Worm (Caenorhabditis elegans) whole organism, L2 larva: ENCODE measurements around the gene chil-4.

Experiments used
- R02D3.7 ChIP-seq: fragments of 150-350 bp; optimal IDR thresholded peaks from 2 replicates; lab custom pipeline; 2014; ENCODE audit warnings: missing biosample characterization, missing genetic modification characterization
- ZK546.5 ChIP-seq: sonication (generic microtip); optimal IDR thresholded peaks from 2 replicates; lab custom pipeline; 2017; ENCODE audit warnings: missing biosample characterization, missing genetic modification characterization
- alr-1 ChIP-seq: fragments of 150-350 bp; optimal IDR thresholded peaks from 2 replicates; lab custom pipeline; 2014; ENCODE audit warnings: missing biosample characterization, missing genetic modification characterization
- aly-2 ChIP-seq: fragments of 150-350 bp; optimal IDR thresholded peaks from 2 replicates; lab custom pipeline; 2014; ENCODE audit warnings: missing biosample characterization, missing genetic modification characterization
- ama-1 ChIP-seq: fragments of 150-350 bp; optimal IDR thresholded peaks from 2 replicates; lab custom pipeline; 2018; ENCODE audit warnings: inconsistent platforms
- blmp-1 ChIP-seq: sonication (generic microtip); optimal IDR thresholded peaks from 2 replicates; lab custom pipeline; 2017; ENCODE audit warnings: missing genetic modification characterization, mild to moderate bottlenecking, missing compliant biosample characterization, antibody characterized with exemption, moderate library complexity; ENCODE audit not compliant: insufficient read depth
- crh-2 ChIP-seq: sonication (generic microtip); optimal IDR thresholded peaks from 2 replicates; lab custom pipeline; 2017; ENCODE audit warnings: missing biosample characterization, missing genetic modification characterization
- dmd-4 ChIP-seq: sonication (generic microtip); optimal IDR thresholded peaks from 2 replicates; lab custom pipeline; 2017; ENCODE audit warnings: missing biosample characterization, missing genetic modification characterization
- egl-27 ChIP-seq: sonication (generic microtip); optimal IDR thresholded peaks from 3 replicates; lab custom pipeline; 2017; ENCODE audit warnings: missing biosample characterization, missing genetic modification reagents, missing genetic modification characterization
- elt-1 ChIP-seq: fragments of 150-350 bp; optimal IDR thresholded peaks from 2 replicates; lab custom pipeline; 2014; ENCODE audit warnings: missing biosample characterization, missing genetic modification characterization
- elt-3 ChIP-seq: sonication (generic microtip); optimal IDR thresholded peaks from 2 replicates; lab custom pipeline; 2017; ENCODE audit warnings: missing biosample characterization, missing genetic modification characterization
- gmeb-1 ChIP-seq: fragments of 150-350 bp; optimal IDR thresholded peaks from 2 replicates; lab custom pipeline; 2014; ENCODE audit warnings: missing biosample characterization, missing genetic modification characterization
- lin-11 ChIP-seq: fragments of 150-350 bp; sonication (generic microtip); optimal IDR thresholded peaks from 2 replicates; lab custom pipeline; 2014; ENCODE audit warnings: missing biosample characterization, missing genetic modification characterization, inconsistent platforms, mixed read lengths
- lin-13 ChIP-seq: fragments of 150-350 bp; optimal IDR thresholded peaks from 2 replicates; lab custom pipeline; 2014; ENCODE audit warnings: missing biosample characterization, missing genetic modification reagents, missing genetic modification characterization
- lin-39 ChIP-seq: fragments of 150-350 bp; optimal IDR thresholded peaks from 2 replicates; lab custom pipeline; 2014; ENCODE audit warnings: missing biosample characterization, missing genetic modification reagents, missing genetic modification characterization
- lsy-2 ChIP-seq, 2 experiments: fragments of 150-350 bp in 1 of 2; sonication (generic microtip) in 1 of 2; optimal IDR thresholded peaks; 2 replicates each; lab custom pipeline; 2014 to 2017; ENCODE audit warnings: missing biosample characterization in 2 of 2, missing genetic modification characterization in 2 of 2
- mbf-1 ChIP-seq: sonication (generic microtip); optimal IDR thresholded peaks from 2 replicates; lab custom pipeline; 2017; ENCODE audit warnings: missing biosample characterization, missing genetic modification characterization
- mdl-1 ChIP-seq, 2 experiments: fragments of 150-350 bp in 1 of 2; sonication (generic microtip) in 1 of 2; optimal IDR thresholded peaks; 2 replicates each; lab custom pipeline; 2017; ENCODE audit warnings: missing biosample characterization in 2 of 2, missing genetic modification characterization in 2 of 2
- nhr-10 ChIP-seq: sonication (generic microtip); optimal IDR thresholded peaks from 2 replicates; lab custom pipeline; 2017; ENCODE audit warnings: missing biosample characterization, missing genetic modification characterization
- nhr-11 ChIP-seq: fragments of 150-350 bp; optimal IDR thresholded peaks from 2 replicates; lab custom pipeline; 2014; ENCODE audit warnings: missing biosample characterization, missing genetic modification characterization
- nhr-12 ChIP-seq: fragments of 150-350 bp; optimal IDR thresholded peaks from 2 replicates; lab custom pipeline; 2014; ENCODE audit warnings: missing biosample characterization, missing genetic modification characterization
- nhr-129 ChIP-seq: fragments of 150-350 bp; optimal IDR thresholded peaks from 2 replicates; lab custom pipeline; 2014; ENCODE audit warnings: missing biosample characterization, missing genetic modification characterization
- nhr-25 ChIP-seq: fragments of 150-350 bp; sonication (generic microtip); optimal IDR thresholded peaks from 3 replicates; lab custom pipeline; 2014; ENCODE audit warnings: missing biosample characterization, missing genetic modification characterization
- nhr-6 ChIP-seq: fragments of 150-350 bp; optimal IDR thresholded peaks from 2 replicates; lab custom pipeline; 2014; ENCODE audit warnings: missing biosample characterization, missing genetic modification characterization
- nhr-77 ChIP-seq: fragments of 150-350 bp; optimal IDR thresholded peaks from 2 replicates; lab custom pipeline; 2014; ENCODE audit warnings: missing biosample characterization, missing genetic modification characterization
- sem-4 ChIP-seq: fragments of 150-350 bp; optimal IDR thresholded peaks from 2 replicates; lab custom pipeline; 2014; ENCODE audit warnings: missing biosample characterization, missing genetic modification reagents, missing genetic modification characterization
- skn-1 ChIP-seq: sonication (generic microtip); optimal IDR thresholded peaks from 2 replicates; lab custom pipeline; 2017; ENCODE audit warnings: missing biosample characterization, missing genetic modification characterization
- sma-3 ChIP-seq: sonication (generic microtip); optimal IDR thresholded peaks from 2 replicates; lab custom pipeline; 2016; ENCODE audit warnings: missing genetic modification reagents, missing genetic modification characterization, missing compliant biosample characterization
- sma-9 ChIP-seq, 2 experiments: fragments of 150-350 bp in 1 of 2; sonication (generic microtip) in 1 of 2; optimal IDR thresholded peaks; 2 replicates each; lab custom pipeline; 2014 to 2016; ENCODE audit warnings: missing genetic modification characterization in 2 of 2, mild to moderate bottlenecking in 1 of 2, missing biosample characterization in 1 of 2, missing compliant biosample characterization in 1 of 2, missing genetic modification reagents in 1 of 2, moderate library complexity in 1 of 2
- snpc-4 ChIP-seq: fragments of 150-350 bp; optimal IDR thresholded peaks from 2 replicates; lab custom pipeline; 2014; ENCODE audit warnings: missing biosample characterization, missing genetic modification characterization
- unc-39 ChIP-seq: fragments of 150-350 bp; optimal IDR thresholded peaks from 2 replicates; lab custom pipeline; 2014; ENCODE audit warnings: missing biosample characterization, missing genetic modification characterization
- unc-55 ChIP-seq: fragments of 150-350 bp; sonication (generic microtip); optimal IDR thresholded peaks from 3 replicates; lab custom pipeline; 2014; ENCODE audit warnings: missing biosample characterization, missing genetic modification reagents, missing genetic modification characterization
- unc-62 ChIP-seq: fragments of 150-350 bp; optimal IDR thresholded peaks from 2 replicates; lab custom pipeline; 2014; ENCODE audit warnings: missing biosample characterization, missing genetic modification reagents, missing genetic modification characterization
- zag-1 ChIP-seq: fragments of 150-350 bp; optimal IDR thresholded peaks from 2 replicates; lab custom pipeline; 2014; ENCODE audit warnings: missing biosample characterization, missing genetic modification characterization
- ztf-1 ChIP-seq: fragments of 200-800 bp; sonication (Bioruptor generic); conservative IDR thresholded peaks from 2 replicates; pipeline ENCODE4 v1.3.6; 2022; ENCODE audit warnings: missing genetic modification characterization, missing compliant biosample characterization
- ztf-4 ChIP-seq: fragments of 150-350 bp; optimal IDR thresholded peaks from 2 replicates; lab custom pipeline; 2014; ENCODE audit warnings: missing biosample characterization, missing genetic modification characterization

Gene chil-4

ce11 chrII:9891031-9891689 is 35.6 kb upstream of the chil-4 start, which contains the start of gene vgln-1:
vgln-1 (minus strand) TSS chrII:9891081.
- TF ChIP-seq snpc-4, result no peak
- TF ChIP-seq dmd-4, result no peak
- no peak for TF ChIP-seq lin-11
- TF ChIP-seq nhr-11, result no peak
- TF ChIP-seq sma-3 (GFP tag; lab: Kevin White, UChicago), result no peak
- TF ChIP-seq unc-55 (GFP tag; lab: Kevin White, UChicago), result no peak
- peak in 1 of 2 experiments; percentile 26 for TF ChIP-seq lsy-2 (tag; optimal IDR thresholded peaks at IDR 0.05; lab: Kevin White, UChicago)
- no peak for TF ChIP-seq elt-3 (tag; lab: Kevin White, UChicago)
- TF ChIP-seq gmeb-1 (tag; lab: Kevin White, UChicago), result no peak
- TF ChIP-seq nhr-25 (tag; lab: Kevin White, UChicago), result peak; percentile 39
- peak; percentile 49 for TF ChIP-seq nhr-129 (tag; lab: Kevin White, UChicago)
- no peak for TF ChIP-seq lin-13 (GFP tag; lab: Kevin White, UChicago)
- peak; percentile 41 for TF ChIP-seq crh-2 (tag; lab: Kevin White, UChicago)
- no peak for TF ChIP-seq ZK546.5
- no peak for TF ChIP-seq elt-1 (tag; lab: Kevin White, UChicago)
- TF ChIP-seq unc-39 (tag; lab: Kevin White, UChicago), result no peak
- no peak for TF ChIP-seq sma-9 (GFP tag; optimal IDR thresholded peaks at IDR 0.05; lab: Kevin White, UChicago)
- TF ChIP-seq sma-9 (tag; optimal IDR thresholded peaks at IDR 0.05; lab: Kevin White, UChicago), result no peak
- TF ChIP-seq, all 48 proteins: peak for 4

- TF ChIP-seq unc-62, result no peak
- no peak for TF ChIP-seq aly-2 (tag; lab: Kevin White, UChicago)
- TF ChIP-seq gmeb-1 (tag; lab: Kevin White, UChicago), result no peak
- no peak for TF ChIP-seq nhr-12
- TF ChIP-seq lin-39 (tag; lab: Kevin White, UChicago), result no peak
- TF ChIP-seq ZK546.5, result no peak
- no peak for TF ChIP-seq ama-1 (lab: Kevin White, UChicago)
- no peak for TF ChIP-seq skn-1
- no peak for TF ChIP-seq lin-13 (GFP tag; lab: Kevin White, UChicago)
- TF ChIP-seq zag-1 (tag; lab: Kevin White, UChicago), result no peak
- no peak for TF ChIP-seq snpc-4
- TF ChIP-seq unc-39 (tag; lab: Kevin White, UChicago), result no peak
- no peak for TF ChIP-seq ztf-1 (GFP tag; lab: Robert Waterston, UW)
- no peak for TF ChIP-seq nhr-6 (tag; lab: Kevin White, UChicago)
- TF ChIP-seq dmd-4, result no peak
Observed at ce11 chrII:9888549-9888948, 33.0 kb upstream of the chil-4 start.

- TF ChIP-seq gmeb-1 (tag; lab: Kevin White, UChicago) (no peak), mbf-1 (tag; lab: Kevin White, UChicago) (no peak), nhr-10 (tag; lab: Kevin White, UChicago) (no peak), blmp-1 (tag; lab: Kevin White, UChicago) (no peak), ztf-1 (GFP tag; lab: Robert Waterston, UW) (no peak), skn-1 (no peak), nhr-77 (no peak), lsy-2 (tag; optimal IDR thresholded peaks at IDR 0.05; lab: Kevin White, UChicago) (no peak), lin-39 (tag; lab: Kevin White, UChicago) (no peak), lin-13 (GFP tag; lab: Kevin White, UChicago) (no peak), nhr-11 (no peak), aly-2 (tag; lab: Kevin White, UChicago) (no peak), unc-62 (no peak), mdl-1 (tag; optimal IDR thresholded peaks at IDR 0.05; lab: Kevin White, UChicago) (no peak), egl-27 (tag; lab: Kevin White, UChicago) (no peak), R02D3.7 (tag; lab: Kevin White, UChicago) (no peak), alr-1 (tag; lab: Kevin White, UChicago) (no peak), ztf-4 (tag; lab: Kevin White, UChicago) (no peak), sma-9 (GFP tag; optimal IDR thresholded peaks at IDR 0.05; lab: Kevin White, UChicago) (no peak), sma-9 (tag; optimal IDR thresholded peaks at IDR 0.05; lab: Kevin White, UChicago) (no peak)
Observed at ce11 chrII:9886216-9886615, 30.7 kb upstream of the chil-4 start, which contains the start of gene algn-8. algn-8 (minus strand) TSS chrII:9886442.

- TF ChIP-seq nhr-25 (tag; lab: Kevin White, UChicago) (peak; percentile 31), sma-3 (GFP tag; lab: Kevin White, UChicago) (peak; percentile 64), sem-4 (tag; lab: Kevin White, UChicago) (no peak), lin-11 (no peak), blmp-1 (tag; lab: Kevin White, UChicago) (no peak), dmd-4 (no peak)
Observed at ce11 chrII:9880826-9881225, 25.3 kb upstream of the chil-4 start, which contains the start of gene C08H9.15. C08H9.15 (plus strand) TSS chrII:9881193.
